Worm (Caenorhabditis elegans) whole organism, late embryonic: ENCODE data around the gene F09E5.8.

Experiments
- sox-2 ChIP-seq: fragments of 200-800 bp; sonication (Bioruptor generic); IDR thresholded peaks from 2 replicates; pipeline ENCODE4 v1.3.6; 2022; ENCODE audit warnings: missing genetic modification reagents, missing genetic modification characterization, missing compliant biosample characterization
- ztf-16 ChIP-seq: sonication (generic microtip); optimal IDR thresholded peaks from 2 replicates; lab custom pipeline; 2017; ENCODE audit warnings: missing genetic modification characterization, missing compliant biosample characterization

- no peak for TF ChIP-seq sox-2
- TF ChIP-seq ztf-16 (tag; lab: Kevin White, UChicago) = no peak
These were observed 39.4 kb downstream of the F09E5.8 start, which contains the start of gene ndx-6 for ce11 chrII:5389831-5390323.
